Fruit fly (Drosophila melanogaster) whole organism, embryonic: ENCODE measurements around the gene CG1572.

Source experiments
- Asciz ChIP-seq: fragments of 200-800 bp; sonication (Bioruptor generic); optimal IDR thresholded peaks from 2 replicates; lab custom pipeline; 2017; ENCODE audit warnings: missing biosample characterization, mild to moderate bottlenecking, missing genetic modification characterization, missing genetic modification reagents
- Atf3 ChIP-seq: fragments of 200-800 bp; sonication (Bioruptor generic); optimal IDR thresholded peaks from 3 replicates; lab custom pipeline; 2016; ENCODE audit warnings: missing biosample characterization, missing genetic modification characterization
- Blimp-1 ChIP-seq: fragments of 200-800 bp; sonication (Bioruptor generic); optimal IDR thresholded peaks from 3 replicates; lab custom pipeline; 2018; ENCODE audit warnings: missing biosample characterization, missing genetic modification characterization, mild to moderate bottlenecking, moderate library complexity, missing genetic modification reagents
- CG11085 ChIP-seq: fragments of 200-800 bp; sonication (Bioruptor generic); IDR thresholded peaks from 2 replicates; pipeline ENCODE4 v1.3.6; 2022; ENCODE audit warnings: missing biosample characterization, missing genetic modification characterization
- CG11695 ChIP-seq: fragments of 200-800 bp; sonication (Bioruptor generic); IDR thresholded peaks from 3 replicates; pipeline ENCODE4 v1.3.6; 2022; ENCODE audit warnings: missing biosample characterization, missing genetic modification characterization
- CG13287 ChIP-seq: fragments of 200-800 bp; sonication (Bioruptor generic); IDR thresholded peaks from 2 replicates; pipeline ENCODE4 v1.3.6; 2022; ENCODE audit warnings: missing biosample characterization, missing genetic modification characterization; ENCODE audit not compliant: partially characterized antibody
- CG16813 ChIP-seq: fragments of 200-800 bp; sonication (Bioruptor generic); IDR thresholded peaks from 3 replicates; pipeline ENCODE4 v1.3.6; 2022; ENCODE audit warnings: missing biosample characterization, missing genetic modification characterization; ENCODE audit not compliant: partially characterized antibody
- CG16815 ChIP-seq: fragments of 200-800 bp; sonication (Bioruptor generic); optimal IDR thresholded peaks from 3 replicates; lab custom pipeline; 2017; ENCODE audit warnings: missing biosample characterization, mild to moderate bottlenecking, missing genetic modification characterization
- CG18599 ChIP-seq: fragments of 200-800 bp; sonication (Bioruptor generic); optimal IDR thresholded peaks from 3 replicates; lab custom pipeline; 2017; ENCODE audit warnings: missing biosample characterization, missing genetic modification characterization, mild to moderate bottlenecking, moderate library complexity, missing genetic modification reagents
- CG30431 ChIP-seq: fragments of 200-800 bp; sonication (Bioruptor generic); optimal IDR thresholded peaks from 2 replicates; lab custom pipeline; 2017; ENCODE audit warnings: missing biosample characterization, missing genetic modification characterization
- CG32532 ChIP-seq: fragments of 200-800 bp; sonication (Bioruptor generic); IDR thresholded peaks from 2 replicates; pipeline ENCODE4 v1.3.6; 2022; ENCODE audit warnings: missing biosample characterization, missing genetic modification characterization
- CG32772 ChIP-seq: fragments of 200-800 bp; sonication (Bioruptor generic); IDR thresholded peaks from 2 replicates; pipeline ENCODE4 v1.3.6; 2022; ENCODE audit warnings: missing biosample characterization, missing genetic modification characterization
- CG3726 ChIP-seq: fragments of 200-800 bp; sonication (Bioruptor generic); IDR thresholded peaks from 3 replicates; pipeline ENCODE4, ENCODE4 v1.3.6; 2022; ENCODE audit warnings: missing biosample characterization, missing genetic modification characterization
- CG3847 ChIP-seq: fragments of 200-800 bp; sonication (Bioruptor generic); IDR thresholded peaks from 2 replicates; pipeline ENCODE4 v1.3.6; 2022; ENCODE audit warnings: missing biosample characterization, missing genetic modification characterization
- CG42726 ChIP-seq: fragments of 200-800 bp; sonication (Bioruptor generic); IDR thresholded peaks from 2 replicates; pipeline ENCODE4 v1.3.6; 2022; ENCODE audit warnings: missing biosample characterization, missing genetic modification characterization; ENCODE audit not compliant: partially characterized antibody
- CG6689 ChIP-seq: fragments of 200-800 bp; sonication (Bioruptor generic); IDR thresholded peaks from 2 replicates; pipeline ENCODE4 v1.3.6; 2022; ENCODE audit warnings: missing biosample characterization, missing genetic modification characterization
- CG6791 ChIP-seq: fragments of 200-800 bp; sonication (Bioruptor generic); IDR thresholded peaks from 3 replicates; pipeline ENCODE4 v1.3.6; 2022; ENCODE audit warnings: missing biosample characterization, missing genetic modification characterization; ENCODE audit not compliant: partially characterized antibody
- CG8290 ChIP-seq, 3 experiments: fragments of 200-800 bp; sonication (Bioruptor generic); optimal IDR thresholded peaks; 2 replicates each; lab custom pipeline; 2016 to 2019; ENCODE audit warnings: missing biosample characterization in 3 of 3, missing genetic modification characterization in 3 of 3, mild to moderate bottlenecking in 2 of 3, moderate library complexity in 1 of 3
- Dref ChIP-seq: fragments of 200-800 bp; sonication (Bioruptor generic); IDR thresholded peaks from 2 replicates; pipeline ENCODE4 v1.3.6; 2022; ENCODE audit warnings: missing biosample characterization, missing genetic modification characterization
- E2f2 ChIP-seq: fragments of 200-800 bp; sonication (Bioruptor generic); IDR thresholded peaks from 2 replicates; pipeline ENCODE4 v1.3.6; 2022; ENCODE audit warnings: missing biosample characterization, missing genetic modification characterization
- Gug ChIP-seq: fragments of 200-800 bp; sonication (Bioruptor generic); IDR thresholded peaks from 4 replicates; pipeline ENCODE4 v1.3.6; 2022; ENCODE audit warnings: missing biosample characterization, missing genetic modification characterization
- HLH54F ChIP-seq: fragments of 200-800 bp; sonication (Bioruptor generic); optimal IDR thresholded peaks from 3 replicates; lab custom pipeline; 2016; ENCODE audit warnings: missing biosample characterization, missing genetic modification characterization
- Jarid2 ChIP-seq: fragments of 200-800 bp; sonication (Bioruptor generic); optimal IDR thresholded peaks from 3 replicates; lab custom pipeline; 2017; ENCODE audit warnings: mild to moderate bottlenecking, missing biosample characterization, missing genetic modification reagents, missing genetic modification characterization
- MBD-R2 ChIP-seq: fragments of 200-800 bp; sonication (Bioruptor generic); IDR thresholded peaks from 2 replicates; pipeline ENCODE4 v1.3.6; 2022; ENCODE audit warnings: missing biosample characterization, missing genetic modification characterization
- MESR4 ChIP-seq: fragments of 200-800 bp; sonication (Bioruptor generic); optimal IDR thresholded peaks from 2 replicates; lab custom pipeline; 2018; ENCODE audit warnings: missing biosample characterization, mild to moderate bottlenecking, missing genetic modification characterization, moderate library complexity
- Max ChIP-seq: fragments of 200-800 bp; sonication (Bioruptor generic); optimal IDR thresholded peaks from 2 replicates; lab custom pipeline; 2016; ENCODE audit warnings: missing biosample characterization, mild to moderate bottlenecking, missing genetic modification characterization
- Myb ChIP-seq: fragments of 200-800 bp; sonication (Bioruptor generic); optimal IDR thresholded peaks from 2 replicates; lab custom pipeline; 2016; ENCODE audit warnings: missing biosample characterization, missing genetic modification characterization
- Oaz ChIP-seq: fragments of 200-800 bp; sonication (Bioruptor generic); IDR thresholded peaks from 2 replicates; pipeline ENCODE4 v1.3.6; 2022; ENCODE audit warnings: missing biosample characterization, missing genetic modification characterization
- Pdp1 ChIP-seq, 2 experiments: fragments of 200-800 bp; sonication (Bioruptor generic); optimal IDR thresholded peaks; 3 replicates each; lab custom pipeline; 2016; ENCODE audit warnings: missing biosample characterization in 2 of 2, missing genetic modification characterization in 2 of 2, mild to moderate bottlenecking in 1 of 2, moderate library complexity in 1 of 2
- Rfx ChIP-seq: fragments of 200-800 bp; sonication (Bioruptor generic); IDR thresholded peaks from 2 replicates; pipeline ENCODE4 v1.3.6; 2022; ENCODE audit warnings: missing biosample characterization, missing genetic modification characterization
- Scr ChIP-seq: fragments of 200-800 bp; sonication (Bioruptor generic); IDR thresholded peaks from 2 replicates; pipeline ENCODE4 v1.3.6; 2022; ENCODE audit warnings: missing biosample characterization, missing genetic modification characterization; ENCODE audit not compliant: partially characterized antibody
- amos ChIP-seq: fragments of 200-800 bp; sonication (Bioruptor generic); IDR thresholded peaks from 2 replicates; pipeline ENCODE4 v1.3.6; 2022; ENCODE audit warnings: missing biosample characterization, missing genetic modification characterization; ENCODE audit not compliant: partially characterized antibody
- bbx ChIP-seq: fragments of 200-800 bp; sonication (Bioruptor generic); IDR thresholded peaks from 2 replicates; pipeline ENCODE4 v1.3.6; 2022; ENCODE audit warnings: missing biosample characterization, missing genetic modification characterization; ENCODE audit not compliant: partially characterized antibody
- ci ChIP-seq: fragments of 200-800 bp; sonication (Bioruptor generic); IDR thresholded peaks from 3 replicates; pipeline ENCODE4 v1.3.6; 2022; ENCODE audit warnings: missing biosample characterization, missing genetic modification characterization
- gfzf ChIP-seq: fragments of 200-800 bp; sonication (Bioruptor generic); optimal IDR thresholded peaks from 2 replicates; lab custom pipeline; 2016; ENCODE audit warnings: missing biosample characterization, mild to moderate bottlenecking, missing genetic modification characterization, moderate library complexity
- grn ChIP-seq: fragments of 200-800 bp; sonication (Bioruptor generic); optimal IDR thresholded peaks from 3 replicates; lab custom pipeline; 2017; ENCODE audit warnings: missing biosample characterization, missing genetic modification characterization
- ken ChIP-seq: fragments of 200-800 bp; sonication (Bioruptor generic); IDR thresholded peaks from 3 replicates; pipeline ENCODE4 v1.3.6; 2022; ENCODE audit warnings: missing biosample characterization, missing genetic modification characterization
- lola ChIP-seq, 3 experiments: fragments of >200 bp in 2 of 3; fragments of 200-800 bp in 1 of 3; sonication (Bioruptor generic) in 1 of 3; optimal IDR thresholded peaks; 2 replicates each; lab custom pipeline; 2017 to 2019; ENCODE audit warnings: missing biosample characterization in 3 of 3, missing genetic modification characterization in 3 of 3, mild to moderate bottlenecking in 1 of 3, moderate library complexity in 1 of 3
- mam ChIP-seq: fragments of 200-800 bp; sonication (Bioruptor generic); optimal IDR thresholded peaks from 3 replicates; lab custom pipeline; 2016; ENCODE audit warnings: missing biosample characterization, missing genetic modification characterization
- p53 ChIP-seq: fragments of 200-800 bp; sonication (Bioruptor generic); optimal IDR thresholded peaks from 2 replicates; lab custom pipeline; 2016; ENCODE audit warnings: missing biosample characterization, missing genetic modification characterization
- phol ChIP-seq: fragments of 200-800 bp; sonication (Bioruptor generic); optimal IDR thresholded peaks from 3 replicates; lab custom pipeline; 2018; ENCODE audit warnings: missing biosample characterization, mild to moderate bottlenecking, missing genetic modification characterization, moderate library complexity
- row ChIP-seq: fragments of 200-800 bp; sonication (Bioruptor generic); IDR thresholded peaks from 3 replicates; pipeline ENCODE4 v1.3.6; 2022; ENCODE audit warnings: missing biosample characterization, missing genetic modification characterization
- sisA ChIP-seq: fragments of 200-800 bp; sonication (Bioruptor generic); IDR thresholded peaks from 2 replicates; pipeline ENCODE4 v1.3.6; 2022; ENCODE audit warnings: missing biosample characterization, missing genetic modification characterization
- sob ChIP-seq: fragments of 200-800 bp; sonication (Bioruptor generic); IDR thresholded peaks from 2 replicates; pipeline ENCODE4 v1.3.6; 2022; ENCODE audit warnings: missing biosample characterization, missing genetic modification characterization
- unc-4 ChIP-seq: fragments of 200-800 bp; sonication (Bioruptor generic); IDR thresholded peaks from 2 replicates; pipeline ENCODE4 v1.3.6; 2022; ENCODE audit warnings: missing biosample characterization, missing genetic modification characterization; ENCODE audit not compliant: partially characterized antibody
- vvl ChIP-seq: fragments of 200-800 bp; sonication (Bioruptor generic); IDR thresholded peaks from 2 replicates; pipeline ENCODE4 v1.3.6; 2022; ENCODE audit warnings: missing biosample characterization, missing genetic modification characterization
- zfh1 ChIP-seq: fragments of 200-800 bp; sonication (Bioruptor generic); IDR thresholded peaks from 3 replicates; pipeline ENCODE4 v1.3.6; 2022; ENCODE audit warnings: missing biosample characterization, missing genetic modification characterization

Gene CG1572

dm6 chrX:11600795-11601358 is 42.4 kb upstream of the CG1572 start (continued):
- TF ChIP-seq sisA (GFP tag; lab: Robert Waterston, UW) (no peak), Asciz (GFP tag; lab: Kevin White, UChicago) (no peak), p53 (no peak), unc-4 (GFP tag; lab: Robert Waterston, UW) (no peak), Blimp-1 (no peak), MESR4 (GFP tag; lab: Kevin White, UChicago) (no peak), mam (GFP tag; lab: Kevin White, UChicago) (no peak), Max (GFP tag; lab: Kevin White, UChicago) (no peak), lola (GFP tag; optimal IDR thresholded peaks at IDR 0.05; lab: Kevin White, UChicago) (peak in 1 of 3 experiments; percentile 7), CG18599 (no peak), CG16815 (no peak), HLH54F (GFP tag; lab: Kevin White, UChicago) (peak; percentile 29), ci (GFP tag; lab: Robert Waterston, UW) (peak; percentile 62; the same call in 1 of the 3 replicates), phol (no peak), CG3726 (GFP tag; lab: Robert Waterston, UW) (no peak), CG6689 (0 out of 2 replicates have a peak, but pooled peaks have one; percentile 17), CG30431 (GFP tag; lab: Kevin White, UChicago) (no peak), Oaz (no peak), bbx (GFP tag; lab: Robert Waterston, UW) (0 out of 2 replicates have a peak, but pooled peaks have one; percentile 38), CG11695 (0 out of 3 replicates have a peak, but pooled peaks have one; percentile 22), CG8290 (GFP tag; optimal IDR thresholded peaks at IDR 0.05; lab: Kevin White, UChicago) (no peak), CG8290 (tag; optimal IDR thresholded peaks at IDR 0.05; lab: Kevin White, UChicago) (no peak), Atf3 (GFP tag; lab: Kevin White, UChicago) (no peak), Pdp1 (GFP tag; optimal IDR thresholded peaks at IDR 0.05; lab: Kevin White, UChicago) (no peak)
- TF ChIP-seq, all 482 proteins: peak for 35

- peak; percentile 26; the same call in 1 of the 2 replicates for TF ChIP-seq Rfx (GFP tag; lab: Robert Waterston, UW)
- TF ChIP-seq CG42726 (GFP tag; lab: Robert Waterston, UW) = 0 out of 2 replicates have a peak, but pooled peaks have one; percentile 28
- 0 out of 3 replicates have a peak, but pooled peaks have one; percentile 12 for TF ChIP-seq CG16813 (GFP tag; lab: Robert Waterston, UW)
- peak; percentile 42 for TF ChIP-seq MBD-R2 (GFP tag; lab: Robert Waterston, UW)
- peak; percentile 45; the same call in 1 of the 2 replicates for TF ChIP-seq amos (GFP tag; lab: Robert Waterston, UW)
- peak; percentile 44 for TF ChIP-seq Jarid2 (GFP tag; lab: Kevin White, UChicago)
- peak; percentile 20; the same call in 1 of the 2 replicates for TF ChIP-seq vvl
- 0 out of 2 replicates have a peak, but pooled peaks have one; percentile 29 for TF ChIP-seq CG32772
- TF ChIP-seq Myb (GFP tag; lab: Kevin White, UChicago) = peak; percentile 16
- TF ChIP-seq CG13287 (GFP tag; lab: Robert Waterston, UW) = peak; percentile 47; the same call in 1 of the 2 replicates
- TF ChIP-seq CG11085 (GFP tag; lab: Robert Waterston, UW) = peak; percentile 36; the same call in 1 of the 2 replicates
- TF ChIP-seq CG6791 (GFP tag; lab: Robert Waterston, UW) = 0 out of 3 replicates have a peak, but pooled peaks have one; percentile 10
- TF ChIP-seq Dref = peak; percentile 45
- peak; percentile 39 for TF ChIP-seq grn (GFP tag; lab: Kevin White, UChicago)
- TF ChIP-seq sob (GFP tag; lab: Robert Waterston, UW) = 0 out of 2 replicates have a peak, but pooled peaks have one; percentile 23
- TF ChIP-seq ken = 0 out of 3 replicates have a peak, but pooled peaks have one; percentile 20
- TF ChIP-seq zfh1 (GFP tag; lab: Robert Waterston, UW) = 0 out of 3 replicates have a peak, but pooled peaks have one; percentile 6
- 0 out of 4 replicates have a peak, but pooled peaks have one; percentile 2 for TF ChIP-seq Gug (GFP tag; lab: Robert Waterston, UW)
- 0 out of 2 replicates have a peak, but pooled peaks have one; percentile 28 for TF ChIP-seq Scr
- TF ChIP-seq row (GFP tag; lab: Robert Waterston, UW) = peak; percentile 38; the same call in 2 of the 3 replicates
- TF ChIP-seq ci (GFP tag; lab: Robert Waterston, UW) = peak; percentile 39; the same call in 1 of the 3 replicates
- peak; percentile 82 for TF ChIP-seq E2f2 (GFP tag; lab: Robert Waterston, UW)
- TF ChIP-seq CG3847 (GFP tag; lab: Robert Waterston, UW) = peak; percentile 73
- TF ChIP-seq CG32532 (GFP tag; lab: Robert Waterston, UW) = peak; percentile 26; the same call in 1 of the 2 replicates
- TF ChIP-seq gfzf (GFP tag; lab: Kevin White, UChicago) = peak; percentile 53
- TF ChIP-seq, all 482 proteins: peak for 25; not testable (repeated sequence) for 457
Observed at dm6 chrX:11599589-11599988, 41.1 kb upstream of the CG1572 start, which contains the start of gene rho-4. rho-4 (plus strand) TSS chrX:11599838.
